Fruit fly (Drosophila melanogaster) whole organism, embryonic: ENCODE results near the gene Sdic1.

Source experiments
- B-H1 ChIP-seq: fragments of 200-800 bp; sonication (Bioruptor generic); IDR thresholded peaks from 3 replicates; pipeline ENCODE4 v1.3.6; 2022; ENCODE audit warnings: missing biosample characterization, missing genetic modification characterization
- BEAF-32 ChIP-seq: fragments of 200-800 bp; sonication (Bioruptor generic); optimal IDR thresholded peaks from 3 replicates; lab custom pipeline; 2017; ENCODE audit warnings: missing biosample characterization, missing genetic modification characterization, mild to moderate bottlenecking, moderate library complexity, missing genetic modification reagents
- CG11695 ChIP-seq: fragments of 200-800 bp; sonication (Bioruptor generic); IDR thresholded peaks from 3 replicates; pipeline ENCODE4 v1.3.6; 2022; ENCODE audit warnings: missing biosample characterization, missing genetic modification characterization
- CG1233 ChIP-seq: fragments of 200-800 bp; sonication (Bioruptor generic); optimal IDR thresholded peaks from 4 replicates; lab custom pipeline; 2018; ENCODE audit warnings: missing biosample characterization, mild to moderate bottlenecking, missing genetic modification characterization
- CG13287 ChIP-seq: fragments of 200-800 bp; sonication (Bioruptor generic); IDR thresholded peaks from 2 replicates; pipeline ENCODE4 v1.3.6; 2022; ENCODE audit warnings: missing biosample characterization, missing genetic modification characterization; ENCODE audit not compliant: partially characterized antibody
- CG13624 ChIP-seq: fragments of 200-800 bp; sonication (Bioruptor generic); optimal IDR thresholded peaks from 2 replicates; lab custom pipeline; 2016; ENCODE audit warnings: missing biosample characterization, missing genetic modification characterization
- CG13775 ChIP-seq: fragments of 200-800 bp; sonication (Bioruptor generic); optimal IDR thresholded peaks from 3 replicates; lab custom pipeline; 2017; ENCODE audit warnings: missing biosample characterization, mild to moderate bottlenecking, missing genetic modification characterization
- CG14441 ChIP-seq: fragments of 200-800 bp; sonication (Bioruptor generic); IDR thresholded peaks from 2 replicates; pipeline ENCODE4 v1.3.6; 2022; ENCODE audit warnings: missing biosample characterization, missing genetic modification characterization
- CG15479 ChIP-seq: fragments of 200-800 bp; sonication (Bioruptor generic); optimal IDR thresholded peaks from 3 replicates; lab custom pipeline; 2019; ENCODE audit warnings: missing biosample characterization, mild to moderate bottlenecking, missing genetic modification characterization, moderate library complexity
- CG16813 ChIP-seq: fragments of 200-800 bp; sonication (Bioruptor generic); IDR thresholded peaks from 3 replicates; pipeline ENCODE4 v1.3.6; 2022; ENCODE audit warnings: missing biosample characterization, missing genetic modification characterization; ENCODE audit not compliant: partially characterized antibody
- CG18599 ChIP-seq: fragments of 200-800 bp; sonication (Bioruptor generic); optimal IDR thresholded peaks from 3 replicates; lab custom pipeline; 2017; ENCODE audit warnings: missing biosample characterization, missing genetic modification characterization, mild to moderate bottlenecking, moderate library complexity, missing genetic modification reagents
- CG18619 ChIP-seq: fragments of 200-800 bp; sonication (Bioruptor generic); optimal IDR thresholded peaks from 3 replicates; lab custom pipeline; 2017; ENCODE audit warnings: missing biosample characterization, mild to moderate bottlenecking, missing genetic modification characterization
- CG32532 ChIP-seq: fragments of 200-800 bp; sonication (Bioruptor generic); IDR thresholded peaks from 2 replicates; pipeline ENCODE4 v1.3.6; 2022; ENCODE audit warnings: missing biosample characterization, missing genetic modification characterization
- CG3281 ChIP-seq: fragments of 200-800 bp; sonication (Bioruptor generic); optimal IDR thresholded peaks from 3 replicates; lab custom pipeline; 2017; ENCODE audit warnings: missing biosample characterization, mild to moderate bottlenecking, missing genetic modification characterization
- CG34376 ChIP-seq: fragments of 200-800 bp; sonication (Bioruptor generic); optimal IDR thresholded peaks from 2 replicates; lab custom pipeline; 2018; ENCODE audit warnings: missing biosample characterization, mild to moderate bottlenecking, missing genetic modification characterization
- CG34422 ChIP-seq: fragments of 200-800 bp; sonication (Bioruptor generic); IDR thresholded peaks from 3 replicates; pipeline ENCODE4 v1.3.6; 2022; ENCODE audit warnings: missing biosample characterization, missing genetic modification characterization
- CG6654 ChIP-seq: fragments of 200-800 bp; sonication (Bioruptor generic); optimal IDR thresholded peaks from 2 replicates; lab custom pipeline; 2017; ENCODE audit warnings: missing biosample characterization, mild to moderate bottlenecking, missing genetic modification characterization
- CG7372 ChIP-seq: fragments of 200-800 bp; sonication (Bioruptor generic); IDR thresholded peaks from 2 replicates; pipeline ENCODE4 v1.3.6; 2022; ENCODE audit warnings: missing biosample characterization, missing genetic modification characterization
- CG7556 ChIP-seq: fragments of 200-800 bp; sonication (Bioruptor generic); optimal IDR thresholded peaks from 2 replicates; lab custom pipeline; 2017; ENCODE audit warnings: missing biosample characterization, mild to moderate bottlenecking, missing genetic modification characterization
- CG7839 ChIP-seq: fragments of 200-800 bp; sonication (Bioruptor generic); optimal IDR thresholded peaks from 3 replicates; lab custom pipeline; 2018; ENCODE audit warnings: missing biosample characterization, mild to moderate bottlenecking, missing genetic modification characterization, moderate library complexity
- CG9215 ChIP-seq: fragments of 200-800 bp; sonication (Bioruptor generic); IDR thresholded peaks from 2 replicates; pipeline ENCODE4 v1.3.6; 2022; ENCODE audit warnings: missing biosample characterization, missing genetic modification characterization
- CG9797 ChIP-seq: fragments of 200-800 bp; sonication (Bioruptor generic); optimal IDR thresholded peaks from 3 replicates; lab custom pipeline; 2018; ENCODE audit warnings: missing biosample characterization, mild to moderate bottlenecking, missing genetic modification characterization
- CG9932 ChIP-seq: fragments of 200-800 bp; sonication (Bioruptor generic); IDR thresholded peaks from 2 replicates; pipeline ENCODE4 v1.3.6; 2022; ENCODE audit warnings: missing biosample characterization, missing genetic modification characterization
- Chrac-16 ChIP-seq: fragments of 200-800 bp; sonication (Bioruptor generic); optimal IDR thresholded peaks from 3 replicates; lab custom pipeline; 2016; ENCODE audit warnings: missing biosample characterization, missing genetic modification characterization
- CoRest ChIP-seq: fragments of 200-800 bp; sonication (Bioruptor generic); optimal IDR thresholded peaks from 3 replicates; lab custom pipeline; 2018; ENCODE audit warnings: missing biosample characterization, mild to moderate bottlenecking, missing genetic modification characterization, moderate library complexity
- Deaf1 ChIP-seq: fragments of 200-800 bp; optimal IDR thresholded peaks from 3 replicates; lab custom pipeline; 2019; ENCODE audit warnings: missing biosample characterization, mild to moderate bottlenecking, missing genetic modification characterization, moderate library complexity
- Dref ChIP-seq: fragments of 200-800 bp; sonication (Bioruptor generic); IDR thresholded peaks from 2 replicates; pipeline ENCODE4 v1.3.6; 2022; ENCODE audit warnings: missing biosample characterization, missing genetic modification characterization
- H15 ChIP-seq: fragments of 200-800 bp; sonication (Bioruptor generic); IDR thresholded peaks from 3 replicates; pipeline ENCODE4 v1.3.6; 2022; ENCODE audit warnings: missing biosample characterization, missing genetic modification characterization
- HmgD ChIP-seq: fragments of 200-800 bp; sonication (Bioruptor generic); optimal IDR thresholded peaks from 3 replicates; lab custom pipeline; 2016; ENCODE audit warnings: missing biosample characterization, missing genetic modification characterization
- Hmr ChIP-seq: fragments of 200-800 bp; sonication (Bioruptor generic); optimal IDR thresholded peaks from 3 replicates; lab custom pipeline; 2017; ENCODE audit warnings: mild to moderate bottlenecking, missing biosample characterization, missing genetic modification reagents, missing genetic modification characterization
- Meics ChIP-seq: fragments of 200-800 bp; sonication (Bioruptor generic); optimal IDR thresholded peaks from 2 replicates; lab custom pipeline; 2017; ENCODE audit warnings: missing biosample characterization, mild to moderate bottlenecking, missing genetic modification characterization
- NfI ChIP-seq: fragments of 200-800 bp; sonication (Bioruptor generic); optimal IDR thresholded peaks from 3 replicates; lab custom pipeline; 2018; ENCODE audit warnings: missing biosample characterization, mild to moderate bottlenecking, missing genetic modification characterization, moderate library complexity
- Ptx1 ChIP-seq: fragments of 200-800 bp; sonication (Bioruptor generic); IDR thresholded peaks from 2 replicates; pipeline ENCODE4 v1.3.6; 2022; ENCODE audit warnings: missing biosample characterization, missing genetic modification characterization
- al ChIP-seq: fragments of 200-800 bp; sonication (Bioruptor generic); IDR thresholded peaks from 2 replicates; pipeline ENCODE4 v1.3.6; 2022; ENCODE audit warnings: missing biosample characterization, missing genetic modification characterization
- br ChIP-seq: fragments of >200 bp; optimal IDR thresholded peaks from 2 replicates; lab custom pipeline; 2017
- cato ChIP-seq: fragments of 200-800 bp; sonication (Bioruptor generic); optimal IDR thresholded peaks from 2 replicates; lab custom pipeline; 2016; ENCODE audit warnings: missing biosample characterization, missing genetic modification characterization, borderline replicate concordance
- ci ChIP-seq: fragments of 200-800 bp; sonication (Bioruptor generic); IDR thresholded peaks from 3 replicates; pipeline ENCODE4 v1.3.6; 2022; ENCODE audit warnings: missing biosample characterization, missing genetic modification characterization
- dysf ChIP-seq: fragments of 200-800 bp; sonication (Bioruptor generic); IDR thresholded peaks from 3 replicates; pipeline ENCODE4 v1.3.6; 2022; ENCODE audit warnings: missing biosample characterization, missing genetic modification characterization
- gem ChIP-seq: fragments of 200-800 bp; sonication (Bioruptor generic); optimal IDR thresholded peaks from 2 replicates; lab custom pipeline; 2019; ENCODE audit warnings: missing biosample characterization, mild to moderate bottlenecking, missing genetic modification characterization, moderate library complexity
- ham ChIP-seq: fragments of 200-800 bp; sonication (Bioruptor generic); IDR thresholded peaks from 2 replicates; pipeline ENCODE4 v1.3.6; 2022; ENCODE audit warnings: missing biosample characterization, missing genetic modification characterization
- odd ChIP-seq: fragments of 200-800 bp; sonication (Bioruptor generic); optimal IDR thresholded peaks from 2 replicates; lab custom pipeline; 2017; ENCODE audit warnings: missing biosample characterization, mild to moderate bottlenecking, missing genetic modification characterization
- salm ChIP-seq: fragments of 200-800 bp; sonication (Bioruptor generic); optimal IDR thresholded peaks from 2 replicates; lab custom pipeline; 2018; ENCODE audit warnings: missing biosample characterization, mild to moderate bottlenecking, missing genetic modification characterization
- sens ChIP-seq: fragments of 200-800 bp; sonication (Bioruptor generic); peaks from one replicate; lab custom pipeline; 2016; ENCODE audit warnings: missing biosample characterization, missing genetic modification characterization
- tgo ChIP-seq: fragments of 200-800 bp; sonication (Bioruptor generic); IDR thresholded peaks from 3 replicates; pipeline ENCODE4 v1.3.6; 2022; ENCODE audit warnings: missing biosample characterization, missing genetic modification characterization
- trh ChIP-seq: fragments of 200-800 bp; sonication (Bioruptor generic); optimal IDR thresholded peaks from 2 replicates; lab custom pipeline; 2016; ENCODE audit warnings: missing biosample characterization, missing genetic modification characterization
- wdn ChIP-seq: fragments of 200-800 bp; sonication (Bioruptor generic); IDR thresholded peaks from 2 replicates; pipeline ENCODE4 v1.3.6; 2022; ENCODE audit warnings: missing biosample characterization, missing genetic modification characterization
- wek ChIP-seq: fragments of 200-800 bp; sonication (Bioruptor generic); optimal IDR thresholded peaks from 3 replicates; lab custom pipeline; 2018; ENCODE audit warnings: missing biosample characterization, mild to moderate bottlenecking, missing genetic modification characterization, moderate library complexity
- yki ChIP-seq: fragments of >200 bp; optimal IDR thresholded peaks from 3 replicates; lab custom pipeline; 2018
- zfh1 ChIP-seq: fragments of 200-800 bp; sonication (Bioruptor generic); IDR thresholded peaks from 3 replicates; pipeline ENCODE4 v1.3.6; 2022; ENCODE audit warnings: missing biosample characterization, missing genetic modification characterization

Sdic1 gene

dm6 chrX:20158491-20158890 is 19.9 kb downstream of the Sdic1 start:
- TF ChIP-seq CG18599 (GFP tag; lab: Kevin White, UChicago): no peak
- no peak for TF ChIP-seq Chrac-16 (GFP tag; lab: Kevin White, UChicago)
- TF ChIP-seq CG1233: no peak
- no peak for TF ChIP-seq CG6654 (GFP tag; lab: Kevin White, UChicago)
- TF ChIP-seq cato (GFP tag; lab: Kevin White, UChicago): no peak
- no peak for TF ChIP-seq CG18619 (GFP tag; lab: Kevin White, UChicago)
- no peak for TF ChIP-seq CG9215
- peak; percentile 52; the same call in 1 of the 2 replicates for TF ChIP-seq CG7372 (GFP tag; lab: Robert Waterston, UW)
- no peak for TF ChIP-seq CG13624 (GFP tag; lab: Kevin White, UChicago)
- no peak for TF ChIP-seq CG34376 (GFP tag; lab: Kevin White, UChicago)
- TF ChIP-seq sens (GFP tag; lab: Kevin White, UChicago): peak; percentile 59
- no peak for TF ChIP-seq wdn (GFP tag; lab: Robert Waterston, UW)
- no peak for TF ChIP-seq B-H1 (GFP tag; lab: Robert Waterston, UW)
- no peak for TF ChIP-seq salm
- no peak for TF ChIP-seq br (lab: Kevin White, UChicago)

DNA sequence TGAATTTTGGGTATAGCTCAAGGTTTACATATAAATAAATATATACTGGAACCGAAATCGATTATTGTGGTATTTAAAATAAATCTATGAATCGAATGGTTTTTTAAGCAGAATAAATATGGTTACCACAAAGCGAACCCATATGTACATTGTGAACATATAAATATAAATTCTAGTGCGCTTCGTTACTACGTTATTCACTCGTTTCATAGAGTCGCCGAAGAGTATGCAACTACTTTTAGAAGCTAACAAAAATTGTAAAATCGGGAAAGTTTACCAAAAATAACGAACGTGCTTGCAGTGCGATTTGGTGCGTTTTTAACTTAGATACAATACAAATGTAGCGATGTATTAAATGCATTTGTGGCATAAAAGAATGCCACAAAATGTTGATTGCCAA is 22.5 kb downstream of the Sdic1 start:
- TF ChIP-seq Meics: peak; percentile 91
- TF ChIP-seq wek: no peak
- TF ChIP-seq CG13287 (GFP tag; lab: Robert Waterston, UW): no peak
- TF ChIP-seq CG13775: no peak
- TF ChIP-seq Dref (GFP tag; lab: Robert Waterston, UW): no peak
- TF ChIP-seq sens (GFP tag; lab: Kevin White, UChicago): peak; percentile 4
- TF ChIP-seq HmgD (GFP tag; lab: Kevin White, UChicago): no peak
- TF ChIP-seq BEAF-32 (GFP tag; lab: Kevin White, UChicago): no peak
- TF ChIP-seq CG15479: no peak

- TF ChIP-seq CG7839 (tag; lab: Kevin White, UChicago): peak; percentile 19
- no peak for TF ChIP-seq ham
- 0 out of 2 replicates have a peak, but pooled peaks have one; percentile 13 for TF ChIP-seq CG9215
- 0 out of 3 replicates have a peak, but pooled peaks have one; percentile 18 for TF ChIP-seq tgo
- peak; percentile 77 for TF ChIP-seq sens (GFP tag; lab: Kevin White, UChicago)
- peak; percentile 50 for TF ChIP-seq CG9932 (GFP tag; lab: Robert Waterston, UW)
- TF ChIP-seq CG32532 (GFP tag; lab: Robert Waterston, UW): peak; percentile 50; the same call in 1 of the 2 replicates
- no peak for TF ChIP-seq yki (lab: Kevin White, UChicago)
- peak; percentile 20 for TF ChIP-seq NfI (GFP tag; lab: Kevin White, UChicago)
- TF ChIP-seq odd (GFP tag; lab: Kevin White, UChicago): no peak
- no peak for TF ChIP-seq H15
- TF ChIP-seq Ptx1 (GFP tag; lab: Robert Waterston, UW): 0 out of 2 replicates have a peak, but pooled peaks have one; percentile 15
- TF ChIP-seq gem (tag; lab: Kevin White, UChicago): peak; percentile 48
- peak; percentile 25 for TF ChIP-seq CoRest (tag; lab: Kevin White, UChicago)
- TF ChIP-seq CG11695 (GFP tag; lab: Robert Waterston, UW): peak; percentile 30; the same call in 1 of the 3 replicates
- TF ChIP-seq al (GFP tag; lab: Robert Waterston, UW): peak; percentile 25; the same call in 1 of the 2 replicates
- no peak for TF ChIP-seq CG9797 (GFP tag; lab: Kevin White, UChicago)
- TF ChIP-seq Meics: peak; percentile 46
- no peak for TF ChIP-seq CG16813
- no peak for TF ChIP-seq trh (GFP tag; lab: Kevin White, UChicago)
- TF ChIP-seq CG7556 (GFP tag; lab: Kevin White, UChicago): peak; percentile 4
- peak; percentile 39; the same call in 1 of the 3 replicates for TF ChIP-seq dysf (GFP tag; lab: Robert Waterston, UW)
- TF ChIP-seq CG14441 (GFP tag; lab: Robert Waterston, UW): 0 out of 2 replicates have a peak, but pooled peaks have one; percentile 7
- TF ChIP-seq CG34422 (GFP tag; lab: Robert Waterston, UW): no peak
- no peak for TF ChIP-seq zfh1 (GFP tag; lab: Robert Waterston, UW)
- no peak for TF ChIP-seq ci (GFP tag; lab: Robert Waterston, UW)
- TF ChIP-seq CG3281 (GFP tag; lab: Kevin White, UChicago): peak; percentile 12
- no peak for TF ChIP-seq br (lab: Kevin White, UChicago)
- TF ChIP-seq Hmr (GFP tag; lab: Kevin White, UChicago): peak; percentile 2
- no peak for TF ChIP-seq Deaf1 (tag; lab: Kevin White, UChicago)
These were observed 30.7 kb downstream of the Sdic1 start, which contains the start of gene aspr for dm6 chrX:20147693-20148174. Gene aspr, plus strand, starts transcription at chrX:20148124.
